Fruit fly (Drosophila melanogaster) whole organism, embryonic: ENCODE data around the gene CG11698.
A peak's percentile ranks its signal among the peaks of the same experiment; 100 is the strongest.

Experiments
- B-H2 ChIP-seq: fragments of 200-800 bp; sonication (Bioruptor generic); optimal IDR thresholded peaks from 2 replicates; lab custom pipeline; 2018; ENCODE audit warnings: missing biosample characterization, mild to moderate bottlenecking, missing genetic modification characterization
- CG11247 ChIP-seq: fragments of 200-800 bp; sonication (Bioruptor generic); IDR thresholded peaks from 2 replicates; pipeline ENCODE4 v1.3.6; 2022; ENCODE audit warnings: missing biosample characterization, missing genetic modification characterization
- CG11504 ChIP-seq: fragments of 200-800 bp; sonication (Bioruptor generic); optimal IDR thresholded peaks from 3 replicates; lab custom pipeline; 2019; ENCODE audit warnings: missing biosample characterization, mild to moderate bottlenecking, missing genetic modification characterization, moderate library complexity
- CG11560 ChIP-seq: fragments of 200-800 bp; sonication (Bioruptor generic); IDR thresholded peaks from 3 replicates; pipeline ENCODE4 v1.3.6; 2022; ENCODE audit warnings: missing biosample characterization, missing genetic modification characterization
- CG14667 ChIP-seq: fragments of 200-800 bp; sonication (Bioruptor generic); IDR thresholded peaks from 2 replicates; pipeline ENCODE4 v1.3.6; 2022; ENCODE audit warnings: missing biosample characterization, missing genetic modification characterization
- CG14710 ChIP-seq: fragments of 200-800 bp; sonication (Bioruptor generic); optimal IDR thresholded peaks from 3 replicates; lab custom pipeline; 2019; ENCODE audit warnings: missing biosample characterization, mild to moderate bottlenecking, missing genetic modification characterization, moderate library complexity
- CG17612 ChIP-seq: fragments of 200-800 bp; sonication (Bioruptor generic); IDR thresholded peaks from 2 replicates; pipeline ENCODE4 v1.3.6; 2022; ENCODE audit warnings: missing biosample characterization, missing genetic modification characterization
- CG17912 ChIP-seq: fragments of 200-800 bp; sonication (Bioruptor generic); optimal IDR thresholded peaks from 2 replicates; lab custom pipeline; 2018; ENCODE audit warnings: missing biosample characterization, mild to moderate bottlenecking, missing genetic modification characterization
- CG2129 ChIP-seq: fragments of 200-800 bp; sonication (Bioruptor generic); IDR thresholded peaks from 2 replicates; pipeline ENCODE4 v1.3.6; 2022; ENCODE audit warnings: missing biosample characterization, missing genetic modification characterization; ENCODE audit not compliant: partially characterized antibody
- CG2199 ChIP-seq: fragments of 200-800 bp; sonication (Bioruptor generic); IDR thresholded peaks from 3 replicates; pipeline ENCODE4 v1.3.6; 2022; ENCODE audit warnings: missing biosample characterization, missing genetic modification characterization
- CG31224 ChIP-seq: fragments of 200-800 bp; sonication (Bioruptor generic); IDR thresholded peaks from 2 replicates; pipeline ENCODE4 v1.3.6; 2022; ENCODE audit warnings: missing biosample characterization, missing genetic modification characterization
- CG32767 ChIP-seq: fragments of 200-800 bp; sonication (Bioruptor generic); IDR thresholded peaks from 2 replicates; pipeline ENCODE4 v1.3.6; 2022; ENCODE audit warnings: missing biosample characterization, missing genetic modification characterization
- CG32772 ChIP-seq: fragments of 200-800 bp; sonication (Bioruptor generic); IDR thresholded peaks from 2 replicates; pipeline ENCODE4 v1.3.6; 2022; ENCODE audit warnings: missing biosample characterization, missing genetic modification characterization
- CG5245 ChIP-seq: fragments of 200-800 bp; sonication (Bioruptor generic); optimal IDR thresholded peaks from 3 replicates; lab custom pipeline; 2016; ENCODE audit warnings: missing biosample characterization, missing genetic modification characterization
- CG7786 ChIP-seq: fragments of 200-800 bp; sonication (Bioruptor generic); optimal IDR thresholded peaks from 2 replicates; lab custom pipeline; 2016; ENCODE audit warnings: missing biosample characterization, missing genetic modification characterization
- CG7987 ChIP-seq: fragments of 200-800 bp; sonication (Bioruptor generic); optimal IDR thresholded peaks from 2 replicates; lab custom pipeline; 2018; ENCODE audit warnings: missing biosample characterization, mild to moderate bottlenecking, missing genetic modification characterization, moderate library complexity
- CG8290 ChIP-seq, 3 experiments: fragments of 200-800 bp; sonication (Bioruptor generic); optimal IDR thresholded peaks; 2 replicates each; lab custom pipeline; 2016 to 2019; ENCODE audit warnings: missing biosample characterization in 3 of 3, missing genetic modification characterization in 3 of 3, mild to moderate bottlenecking in 2 of 3, moderate library complexity in 1 of 3
- CG9215 ChIP-seq: fragments of 200-800 bp; sonication (Bioruptor generic); IDR thresholded peaks from 2 replicates; pipeline ENCODE4 v1.3.6; 2022; ENCODE audit warnings: missing biosample characterization, missing genetic modification characterization
- CG9876 ChIP-seq: fragments of 200-800 bp; sonication (Bioruptor generic); optimal IDR thresholded peaks from 2 replicates; lab custom pipeline; 2016; ENCODE audit warnings: missing biosample characterization, missing genetic modification characterization
- Chrac-16 ChIP-seq: fragments of 200-800 bp; sonication (Bioruptor generic); optimal IDR thresholded peaks from 3 replicates; lab custom pipeline; 2016; ENCODE audit warnings: missing biosample characterization, missing genetic modification characterization
- CoRest ChIP-seq: fragments of 200-800 bp; sonication (Bioruptor generic); optimal IDR thresholded peaks from 3 replicates; lab custom pipeline; 2018; ENCODE audit warnings: missing biosample characterization, mild to moderate bottlenecking, missing genetic modification characterization, moderate library complexity
- Dp ChIP-seq: fragments of 200-800 bp; sonication (Bioruptor generic); optimal IDR thresholded peaks from 2 replicates; lab custom pipeline; 2018; ENCODE audit warnings: missing biosample characterization, mild to moderate bottlenecking, missing genetic modification characterization, moderate library complexity
- Dref ChIP-seq: fragments of 200-800 bp; sonication (Bioruptor generic); IDR thresholded peaks from 2 replicates; pipeline ENCODE4 v1.3.6; 2022; ENCODE audit warnings: missing biosample characterization, missing genetic modification characterization
- E2f1 ChIP-seq: fragments of 200-800 bp; sonication (Bioruptor generic); IDR thresholded peaks from 2 replicates; pipeline ENCODE4 v1.3.6; 2022; ENCODE audit warnings: missing biosample characterization, missing genetic modification characterization
- GATAe ChIP-seq: fragments of 200-800 bp; sonication (Bioruptor generic); conservative IDR thresholded peaks from 2 replicates; pipeline ENCODE4 v1.3.6; 2022; ENCODE audit warnings: missing biosample characterization, missing genetic modification characterization
- Hsf ChIP-seq: fragments of 200-800 bp; sonication (Bioruptor generic); optimal IDR thresholded peaks from 3 replicates; lab custom pipeline; 2016; ENCODE audit warnings: missing biosample characterization, missing genetic modification characterization
- Lhr ChIP-seq: fragments of 200-800 bp; sonication (Bioruptor generic); optimal IDR thresholded peaks from 3 replicates; lab custom pipeline; 2017; ENCODE audit warnings: mild to moderate bottlenecking, missing biosample characterization, missing genetic modification reagents, missing genetic modification characterization
- Lpt ChIP-seq: fragments of >200 bp; optimal IDR thresholded peaks from 2 replicates; lab custom pipeline; 2018; ENCODE audit warnings: missing biosample characterization, missing genetic modification characterization
- MBD-R2 ChIP-seq: fragments of 200-800 bp; sonication (Bioruptor generic); IDR thresholded peaks from 2 replicates; pipeline ENCODE4 v1.3.6; 2022; ENCODE audit warnings: missing biosample characterization, missing genetic modification characterization
- Mad ChIP-seq: fragments of 200-800 bp; sonication (Bioruptor generic); optimal IDR thresholded peaks from 2 replicates; lab custom pipeline; 2016; ENCODE audit warnings: missing biosample characterization, missing genetic modification characterization
- Nf-YC ChIP-seq: fragments of 200-800 bp; optimal IDR thresholded peaks from 3 replicates; lab custom pipeline; 2019; ENCODE audit warnings: missing biosample characterization, mild to moderate bottlenecking, missing genetic modification characterization, moderate library complexity
- PHDP ChIP-seq: fragments of 200-800 bp; sonication (Bioruptor generic); optimal IDR thresholded peaks from 3 replicates; lab custom pipeline; 2018; ENCODE audit warnings: missing biosample characterization, mild to moderate bottlenecking, missing genetic modification characterization, moderate library complexity
- Ravus ChIP-seq: fragments of 200-800 bp; sonication (Bioruptor generic); IDR thresholded peaks from 2 replicates; pipeline ENCODE4 v1.3.6; 2022; ENCODE audit warnings: missing biosample characterization, missing genetic modification characterization
- Rfx ChIP-seq: fragments of 200-800 bp; sonication (Bioruptor generic); IDR thresholded peaks from 2 replicates; pipeline ENCODE4 v1.3.6; 2022; ENCODE audit warnings: missing biosample characterization, missing genetic modification characterization
- Usf ChIP-seq: fragments of 200-800 bp; sonication (Bioruptor generic); optimal IDR thresholded peaks from 2 replicates; lab custom pipeline; 2017; ENCODE audit warnings: missing genotype, missing biosample characterization, missing genetic modification characterization
- YL-1 ChIP-seq: fragments of 200-800 bp; sonication (Bioruptor generic); optimal IDR thresholded peaks from 3 replicates; lab custom pipeline; 2017; ENCODE audit warnings: missing biosample characterization, mild to moderate bottlenecking, missing genetic modification characterization
- ab ChIP-seq: fragments of 200-800 bp; sonication (Bioruptor generic); optimal IDR thresholded peaks from 2 replicates; lab custom pipeline; 2016; ENCODE audit warnings: missing biosample characterization, missing genetic modification characterization
- ara ChIP-seq: fragments of 200-800 bp; sonication (Bioruptor generic); IDR thresholded peaks from 2 replicates; pipeline ENCODE4 v1.3.6; 2022; ENCODE audit warnings: missing biosample characterization, missing genetic modification characterization
- bab2 ChIP-seq: fragments of 200-800 bp; sonication (Bioruptor generic); optimal IDR thresholded peaks from 2 replicates; lab custom pipeline; 2016; ENCODE audit warnings: missing biosample characterization, missing genetic modification characterization
- dmrt11E ChIP-seq: fragments of 200-800 bp; sonication (Bioruptor generic); optimal IDR thresholded peaks from 3 replicates; lab custom pipeline; 2018; ENCODE audit warnings: missing biosample characterization, mild to moderate bottlenecking, missing genetic modification characterization, moderate library complexity
- dpn ChIP-seq, 2 experiments: fragments of 200-800 bp; sonication (Bioruptor generic); optimal IDR thresholded peaks; 3 replicates each; lab custom pipeline; 2016; ENCODE audit warnings: missing biosample characterization in 2 of 2, missing genetic modification characterization in 2 of 2
- fd96Cb ChIP-seq: fragments of 200-800 bp; sonication (Bioruptor generic); optimal IDR thresholded peaks from 2 replicates; lab custom pipeline; 2018; ENCODE audit warnings: missing biosample characterization, mild to moderate bottlenecking, missing genetic modification characterization, moderate library complexity
- hb ChIP-seq: fragments of 200-800 bp; sonication (Bioruptor generic); IDR thresholded peaks from 3 replicates; pipeline ENCODE4 v1.3.6; 2022; ENCODE audit warnings: missing biosample characterization, missing genetic modification characterization; ENCODE audit not compliant: partially characterized antibody
- hth ChIP-seq: fragments of >200 bp; optimal IDR thresholded peaks from 2 replicates; lab custom pipeline; 2017; ENCODE audit warnings: inconsistent platforms
- ken ChIP-seq: fragments of 200-800 bp; sonication (Bioruptor generic); IDR thresholded peaks from 3 replicates; pipeline ENCODE4 v1.3.6; 2022; ENCODE audit warnings: missing biosample characterization, missing genetic modification characterization
- mirr ChIP-seq: fragments of 200-800 bp; sonication (Bioruptor generic); optimal IDR thresholded peaks from 3 replicates; lab custom pipeline; 2018; ENCODE audit warnings: missing biosample characterization, mild to moderate bottlenecking, missing genetic modification characterization
- p53 ChIP-seq: fragments of 200-800 bp; sonication (Bioruptor generic); optimal IDR thresholded peaks from 2 replicates; lab custom pipeline; 2016; ENCODE audit warnings: missing biosample characterization, missing genetic modification characterization
- pum ChIP-seq: fragments of 200-800 bp; sonication (Bioruptor generic); optimal IDR thresholded peaks from 2 replicates; lab custom pipeline; 2016; ENCODE audit warnings: missing biosample characterization, missing genetic modification characterization
- so ChIP-seq: fragments of 200-800 bp; sonication (Bioruptor generic); IDR thresholded peaks from 3 replicates; pipeline ENCODE4 v1.3.6; 2022; ENCODE audit warnings: missing biosample characterization, missing genetic modification characterization
- sob ChIP-seq: fragments of 200-800 bp; sonication (Bioruptor generic); IDR thresholded peaks from 2 replicates; pipeline ENCODE4 v1.3.6; 2022; ENCODE audit warnings: missing biosample characterization, missing genetic modification characterization
- sug ChIP-seq: fragments of 200-800 bp; optimal IDR thresholded peaks from 2 replicates; lab custom pipeline; 2019; ENCODE audit warnings: missing biosample characterization, mild to moderate bottlenecking, missing genetic modification characterization, moderate library complexity
- zen2 ChIP-seq: fragments of 200-800 bp; sonication (Bioruptor generic); IDR thresholded peaks from 3 replicates; pipeline ENCODE4 v1.3.6; 2022; ENCODE audit warnings: missing biosample characterization, missing genetic modification characterization; ENCODE audit not compliant: partially characterized antibody

CG11698 gene

dm6 chr3R:8305110-8305509 is 6.9 kb upstream of the CG11698 start, which contains the start of gene Sgt1 (continued):
- TF ChIP-seq Rfx (GFP tag; lab: Robert Waterston, UW) (peak; percentile 74), CG31224 (GFP tag; lab: Robert Waterston, UW) (no peak), CG11247 (peak; percentile 35; the same call in 1 of the 2 replicates), CG2199 (no peak), MBD-R2 (GFP tag; lab: Robert Waterston, UW) (peak; percentile 54), zen2 (GFP tag; lab: Robert Waterston, UW) (peak; percentile 64; the same call in 1 of the 3 replicates), CG9215 (GFP tag; lab: Robert Waterston, UW) (no peak), CG32767 (no peak), CG9876 (GFP tag; lab: Kevin White, UChicago) (no peak), fd96Cb (tag; lab: Kevin White, UChicago) (no peak), Usf (GFP tag; lab: Kevin White, UChicago) (no peak), CG11504 (no peak), CG2129 (peak; percentile 33; the same call in 1 of the 2 replicates), YL-1 (GFP tag; lab: Kevin White, UChicago) (peak; percentile 87), mirr (no peak), Lhr (GFP tag; lab: Kevin White, UChicago) (peak; percentile 95), sob (GFP tag; lab: Robert Waterston, UW) (peak; percentile 68), ken (GFP tag; lab: Robert Waterston, UW) (0 out of 3 replicates have a peak, but pooled peaks have one; percentile 54), hth (lab: Kevin White, UChicago) (no peak), pum (GFP tag; lab: Kevin White, UChicago) (peak; percentile 12), dpn (GFP tag; optimal IDR thresholded peaks at IDR 0.05; lab: Kevin White, UChicago) (peak; percentile 34 to 68), CG14667 (GFP tag; lab: Robert Waterston, UW) (no peak), Chrac-16 (GFP tag; lab: Kevin White, UChicago) (peak; percentile 8), CoRest (tag; lab: Kevin White, UChicago) (peak; percentile 55), CG11560 (peak; percentile 60; the same call in 2 of the 3 replicates), CG5245 (GFP tag; lab: Kevin White, UChicago) (peak; percentile 44), CG14710 (peak; percentile 69), Lpt (GFP tag; lab: Kevin White, UChicago) (no peak), Nf-YC (peak; percentile 35), GATAe (GFP tag; lab: Robert Waterston, UW) (no peak), CG17612 (GFP tag; lab: Robert Waterston, UW) (no peak), CG32772 (GFP tag; lab: Robert Waterston, UW) (no peak), sug (tag; lab: Kevin White, UChicago) (peak; percentile 75), hb (peak; percentile 80), Dref (GFP tag; lab: Robert Waterston, UW) (peak; percentile 99), p53 (GFP tag; lab: Kevin White, UChicago) (peak; percentile 22), CG7987 (GFP tag; lab: Kevin White, UChicago) (peak; percentile 39), CG7786 (GFP tag; lab: Kevin White, UChicago) (peak; percentile 47), CG17912 (GFP tag; lab: Kevin White, UChicago) (peak; percentile 30), ara (no peak), Hsf (GFP tag; lab: Kevin White, UChicago) (peak; percentile 60), so (GFP tag; lab: Robert Waterston, UW) (0 out of 3 replicates have a peak, but pooled peaks have one; percentile 24), PHDP (tag; lab: Kevin White, UChicago) (peak; percentile 6), Dp (GFP tag; lab: Kevin White, UChicago) (peak; percentile 100), ab (GFP tag; lab: Kevin White, UChicago) (peak; percentile 10), CG8290 (GFP tag; optimal IDR thresholded peaks at IDR 0.05; lab: Kevin White, UChicago) (peak; percentile 30), CG8290 (tag; optimal IDR thresholded peaks at IDR 0.05; lab: Kevin White, UChicago) (no peak), dmrt11E (tag; lab: Kevin White, UChicago) (no peak), B-H2 (peak; percentile 88), Ravus (GFP tag; lab: Robert Waterston, UW) (no peak), E2f1 (no peak), bab2 (GFP tag; lab: Kevin White, UChicago) (peak; percentile 41), Mad (GFP tag; lab: Kevin White, UChicago) (peak; percentile 34)
